Fruit fly (Drosophila melanogaster) whole organism, wandering third instar larva: Measurements from ENCODE around the gene CG9733.

Source experiments
- Abd-B ChIP-seq: fragments of >200 bp; optimal IDR thresholded peaks from 2 replicates; lab custom pipeline; 2017; ENCODE audit warnings: missing biosample characterization, missing genetic modification characterization
- CG32264 ChIP-seq: fragments of 200-800 bp; sonication (Bioruptor generic); optimal IDR thresholded peaks from 2 replicates; lab custom pipeline; 2016; ENCODE audit warnings: missing biosample characterization, missing genetic modification characterization
- CG9705 ChIP-seq: fragments of 200-800 bp; sonication (Bioruptor generic); optimal IDR thresholded peaks from 2 replicates; lab custom pipeline; 2018; ENCODE audit warnings: missing biosample characterization, mild to moderate bottlenecking, missing genetic modification characterization
- CrebA ChIP-seq: fragments of 200-800 bp; sonication (Bioruptor generic); optimal IDR thresholded peaks from 2 replicates; lab custom pipeline; 2016; ENCODE audit warnings: missing biosample characterization, mild to moderate bottlenecking, missing genetic modification characterization, borderline replicate concordance
- Dfd ChIP-seq: fragments of >200 bp; optimal IDR thresholded peaks from 2 replicates; lab custom pipeline; 2017; ENCODE audit warnings: missing biosample characterization, missing genetic modification characterization
- Dif ChIP-seq: fragments of 200-275, 200-300 bp; sonication (Bioruptor generic); optimal IDR thresholded peaks from 2 replicates; lab custom pipeline; 2018; ENCODE audit warnings: missing biosample characterization, missing genetic modification characterization; ENCODE audit not compliant: partially characterized antibody
- GATAd ChIP-seq: sonication (Bioruptor generic); optimal IDR thresholded peaks from 2 replicates; lab custom pipeline; 2016; ENCODE audit warnings: missing biosample characterization, missing genetic modification characterization
- HLH106 ChIP-seq: fragments of 200-800 bp; optimal IDR thresholded peaks from 3 replicates; lab custom pipeline; 2019; ENCODE audit warnings: missing biosample characterization, mild to moderate bottlenecking, missing genetic modification characterization, moderate library complexity
- Hnf4 ChIP-seq: fragments of 200-800 bp; sonication (Bioruptor generic); optimal IDR thresholded peaks from 2 replicates; lab custom pipeline; 2016; ENCODE audit warnings: missing biosample characterization, mild to moderate bottlenecking, missing genetic modification characterization
- Hr78 ChIP-seq: fragments of >200 bp; optimal IDR thresholded peaks from 2 replicates; lab custom pipeline; 2017; ENCODE audit warnings: missing biosample characterization, missing genetic modification characterization
- Hr83 ChIP-seq: fragments of 200-300 bp; sonication (Bioruptor generic); optimal IDR thresholded peaks from 2 replicates; lab custom pipeline; 2016; ENCODE audit warnings: missing biosample characterization, mild to moderate bottlenecking, missing genetic modification characterization, moderate library complexity; ENCODE audit not compliant: poor library complexity, severe bottlenecking
- Jra ChIP-seq: sonication (Bioruptor generic); optimal IDR thresholded peaks from 2 replicates; lab custom pipeline; 2016; ENCODE audit warnings: missing biosample characterization, missing genetic modification characterization
- Mio ChIP-seq: sonication (Bioruptor generic); optimal IDR thresholded peaks from 2 replicates; lab custom pipeline; 2016; ENCODE audit warnings: missing biosample characterization, missing genetic modification characterization
- Myc ChIP-seq: fragments of >200 bp; optimal IDR thresholded peaks from 2 replicates; lab custom pipeline; 2017
- N ChIP-seq: fragments of >200 bp; optimal IDR thresholded peaks from 2 replicates; lab custom pipeline; 2018; ENCODE audit warnings: missing biosample characterization, missing external identifiers, missing genetic modification characterization
- OdsH ChIP-seq: fragments of 200-800 bp; sonication (Bioruptor generic); optimal IDR thresholded peaks from 2 replicates; lab custom pipeline; 2016; ENCODE audit warnings: missing biosample characterization, mild to moderate bottlenecking, missing genetic modification characterization
- Rel ChIP-seq, 2 experiments: fragments of 200-800 bp; sonication (Bioruptor generic) in 1 of 2; optimal IDR thresholded peaks; 2 replicates in 1 of 2; 3 replicates in 1 of 2; lab custom pipeline; 2016 to 2019; ENCODE audit warnings: mild to moderate bottlenecking in 2 of 2, missing biosample characterization in 2 of 2, missing genetic modification characterization in 2 of 2, moderate library complexity in 1 of 2
- Sp1 ChIP-seq: fragments of 200-800 bp; sonication (Bioruptor generic); optimal IDR thresholded peaks from 3 replicates; lab custom pipeline; 2019; ENCODE audit warnings: missing biosample characterization, mild to moderate bottlenecking, missing genetic modification characterization, moderate library complexity
- Vsx2 ChIP-seq: fragments of 200-300, 225-300 bp; sonication (Bioruptor generic); optimal IDR thresholded peaks from 2 replicates; lab custom pipeline; 2018; ENCODE audit warnings: missing biosample characterization, missing genetic modification characterization; ENCODE audit not compliant: partially characterized antibody
- br ChIP-seq: fragments of 200-800 bp; sonication (Bioruptor generic); optimal IDR thresholded peaks from 2 replicates; lab custom pipeline; 2016; ENCODE audit warnings: missing biosample characterization, missing genetic modification characterization
- brk ChIP-seq: fragments of 200-800 bp; sonication (Bioruptor generic); optimal IDR thresholded peaks from 2 replicates; lab custom pipeline; 2016; ENCODE audit warnings: missing biosample characterization, mild to moderate bottlenecking, missing genetic modification characterization
- dl ChIP-seq, 2 experiments: fragments of 175-275, 200-275 bp in 1 of 2; fragments of 200-275 bp in 1 of 2; sonication (Bioruptor generic); optimal IDR thresholded peaks; lab custom pipeline; 2018; ENCODE audit warnings: mild to moderate bottlenecking in 2 of 2, missing biosample characterization in 2 of 2, missing genetic modification characterization in 2 of 2, moderate library complexity in 2 of 2; ENCODE audit not compliant: partially characterized antibody in 2 of 2, insufficient read depth in 1 of 2
- dmrt93B ChIP-seq: fragments of 200-800 bp; sonication (Bioruptor generic); optimal IDR thresholded peaks from 2 replicates; lab custom pipeline; 2018; ENCODE audit warnings: missing biosample characterization, mild to moderate bottlenecking, missing genetic modification characterization
- dsf ChIP-seq: sonication (Bioruptor generic); optimal IDR thresholded peaks from 2 replicates; lab custom pipeline; 2016; ENCODE audit warnings: missing biosample characterization, missing genetic modification characterization, borderline replicate concordance
- ey ChIP-seq: fragments of 200-800 bp; sonication (Bioruptor generic); optimal IDR thresholded peaks from 2 replicates; lab custom pipeline; 2016; ENCODE audit warnings: missing biosample characterization, missing genetic modification characterization
- foxo ChIP-seq, 2 experiments: fragments of 200-800 bp; sonication (Bioruptor generic); optimal IDR thresholded peaks; 2 replicates in 1 of 2; 3 replicates in 1 of 2; lab custom pipeline; 2016 to 2017; ENCODE audit warnings: missing biosample characterization in 2 of 2, missing genetic modification characterization in 2 of 2
- fru ChIP-seq: fragments of 200-800 bp; sonication (Bioruptor generic); optimal IDR thresholded peaks from 3 replicates; lab custom pipeline; 2016; ENCODE audit warnings: missing biosample characterization, mild to moderate bottlenecking, missing genetic modification characterization
- h ChIP-seq: fragments of 200-800 bp; sonication (Bioruptor generic); optimal IDR thresholded peaks from 3 replicates; lab custom pipeline; 2016; ENCODE audit warnings: missing biosample characterization, mild to moderate bottlenecking, missing genetic modification characterization
- jim ChIP-seq: fragments of 175-275, 200-325 bp; sonication (Bioruptor generic); optimal IDR thresholded peaks from 2 replicates; lab custom pipeline; 2016; ENCODE audit warnings: missing biosample characterization, mild to moderate bottlenecking, missing genetic modification characterization
- lola ChIP-seq: fragments of >200 bp; optimal IDR thresholded peaks from 2 replicates; lab custom pipeline; 2017; ENCODE audit warnings: missing biosample characterization, missing genetic modification characterization
- pan ChIP-seq: fragments of >200 bp; optimal IDR thresholded peaks from 2 replicates; lab custom pipeline; 2017
- psq ChIP-seq: fragments of 200-800 bp; sonication (Bioruptor generic); optimal IDR thresholded peaks from 3 replicates; lab custom pipeline; 2017; ENCODE audit warnings: missing biosample characterization, mild to moderate bottlenecking, missing genetic modification characterization, moderate library complexity
- rgr ChIP-seq: fragments of 200-800 bp; sonication (Bioruptor generic); optimal IDR thresholded peaks from 3 replicates; lab custom pipeline; 2016; ENCODE audit warnings: missing biosample characterization, mild to moderate bottlenecking, missing genetic modification characterization
- sage ChIP-seq: fragments of 200-800 bp; sonication (Bioruptor generic); optimal IDR thresholded peaks from 2 replicates; lab custom pipeline; 2016; ENCODE audit warnings: missing biosample characterization, mild to moderate bottlenecking, missing genetic modification characterization
- sv ChIP-seq: fragments of 200-800 bp; sonication (Bioruptor generic); optimal IDR thresholded peaks from 3 replicates; lab custom pipeline; 2016; ENCODE audit warnings: missing biosample characterization, missing genetic modification characterization
- tai ChIP-seq: sonication (Bioruptor generic); optimal IDR thresholded peaks from 2 replicates; lab custom pipeline; 2016; ENCODE audit warnings: missing biosample characterization, missing genetic modification characterization
- usp ChIP-seq: fragments of >200 bp; optimal IDR thresholded peaks from 2 replicates; lab custom pipeline; 2017; ENCODE audit warnings: missing biosample characterization, missing genetic modification characterization
- woc ChIP-seq: sonication (Bioruptor generic); optimal IDR thresholded peaks from 2 replicates; lab custom pipeline; 2016; ENCODE audit warnings: missing biosample characterization, mild to moderate bottlenecking, missing genetic modification characterization

Gene CG9733

DNA sequence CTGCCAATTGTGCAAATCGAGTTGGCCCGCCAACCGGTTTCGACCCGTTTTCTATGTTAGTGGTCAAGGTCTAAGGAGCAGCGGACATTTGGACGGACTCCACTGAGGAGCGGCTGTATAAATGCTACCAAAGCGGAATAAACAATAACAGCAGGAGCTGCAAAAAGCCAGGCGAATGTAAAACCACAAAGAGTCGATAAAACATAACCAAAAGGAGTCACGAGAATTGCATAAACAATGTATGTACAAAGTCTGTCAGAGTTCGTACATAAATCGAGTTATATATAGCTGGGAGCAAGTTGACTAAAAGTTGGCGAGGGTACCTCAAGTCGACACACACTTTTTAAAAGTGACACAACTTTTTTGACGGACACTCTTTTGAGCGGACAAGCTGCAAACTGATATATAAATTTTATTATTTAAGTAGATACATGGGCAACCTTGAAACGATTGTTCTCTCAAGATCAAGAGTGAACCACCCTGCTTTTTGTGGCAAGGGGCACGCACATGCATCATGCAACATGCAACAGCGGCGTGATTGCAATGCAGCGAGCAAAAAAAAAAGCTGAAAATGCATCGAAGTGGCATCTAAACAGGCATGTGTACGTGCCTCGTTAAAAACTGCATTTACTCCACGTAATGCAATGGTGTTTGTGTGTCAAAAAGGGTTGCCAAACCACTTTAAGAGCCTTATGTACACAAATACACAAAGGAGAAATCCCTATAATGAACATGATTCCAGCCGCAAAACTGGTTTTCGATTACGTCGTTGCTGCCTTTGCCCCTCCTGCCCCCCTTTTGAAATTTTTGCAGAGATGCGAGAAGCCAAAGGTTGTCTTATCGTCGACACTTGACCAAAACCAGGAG lies 9.0 kb upstream of the CG9733 start:
- TF ChIP-seq CG32264 (GFP tag; lab: Kevin White, UChicago), result peak; percentile 74
- TF ChIP-seq usp (GFP tag; lab: Kevin White, UChicago), result no peak
- TF ChIP-seq Vsx2 (GFP tag; lab: Kevin White, UChicago), result peak; percentile 51
- TF ChIP-seq dl (GFP tag; optimal IDR thresholded peaks at IDR 0.05; lab: Kevin White, UChicago; ENCODE audit: insufficient read depth in 1 of 2, partially characterized antibody in 2 of 2), result peak in 1 of 2 experiments; percentile 32
- TF ChIP-seq h (GFP tag; lab: Kevin White, UChicago), result peak; percentile 97
- peak; percentile 91 for TF ChIP-seq ey (GFP tag; lab: Kevin White, UChicago)
- no peak for TF ChIP-seq Hr83 (GFP tag; lab: Kevin White, UChicago)
- TF ChIP-seq woc (GFP tag; lab: Kevin White, UChicago), result peak; percentile 62
- TF ChIP-seq HLH106, result peak; percentile 96
- no peak for TF ChIP-seq Dfd
- no peak for TF ChIP-seq GATAd (GFP tag; lab: Kevin White, UChicago)
- TF ChIP-seq sage (GFP tag; lab: Kevin White, UChicago), result peak; percentile 88
- peak; percentile 65 for TF ChIP-seq tai (GFP tag; lab: Kevin White, UChicago)
- peak; percentile 87 for TF ChIP-seq CG9705 (GFP tag; lab: Kevin White, UChicago)
- TF ChIP-seq sv (GFP tag; lab: Kevin White, UChicago), result no peak
- TF ChIP-seq CrebA (GFP tag; lab: Kevin White, UChicago), result peak; percentile 74
- no peak for TF ChIP-seq Abd-B
- TF ChIP-seq psq (GFP tag; lab: Kevin White, UChicago), result peak; percentile 96
- TF ChIP-seq Myc (lab: Kevin White, UChicago), result no peak
- TF ChIP-seq brk (GFP tag; lab: Kevin White, UChicago), result peak; percentile 81
- TF ChIP-seq dsf (GFP tag; lab: Kevin White, UChicago), result peak; percentile 65
- peak; percentile 70 for TF ChIP-seq dmrt93B (GFP tag; lab: Kevin White, UChicago)
- no peak for TF ChIP-seq lola (GFP tag; lab: Kevin White, UChicago)
- TF ChIP-seq Hr78 (GFP tag; lab: Kevin White, UChicago), result no peak
- no peak for TF ChIP-seq N
- TF ChIP-seq br (GFP tag; lab: Kevin White, UChicago), result peak; percentile 90
- peak; percentile 97 for TF ChIP-seq Sp1 (GFP tag; lab: Kevin White, UChicago)
- peak; percentile 93 for TF ChIP-seq rgr (GFP tag; lab: Kevin White, UChicago)
- no peak for TF ChIP-seq pan
- peak; percentile 78 for TF ChIP-seq Hnf4
- TF ChIP-seq Dif (GFP tag; lab: Kevin White, UChicago), result peak; percentile 32
- TF ChIP-seq foxo (GFP tag; optimal IDR thresholded peaks at IDR 0.05; lab: Kevin White, UChicago), result peak in 1 of 2 experiments; percentile 89
- TF ChIP-seq Mio (GFP tag; lab: Kevin White, UChicago), result no peak
- TF ChIP-seq Jra (GFP tag; lab: Kevin White, UChicago), result peak; percentile 69
- TF ChIP-seq jim (GFP tag; lab: Kevin White, UChicago), result no peak
- TF ChIP-seq Rel (GFP tag; optimal IDR thresholded peaks at IDR 0.05; lab: Kevin White, UChicago), result peak; percentile 94
- peak; percentile 89 for TF ChIP-seq Rel (tag; optimal IDR thresholded peaks at IDR 0.05; lab: Kevin White, UChicago)
- TF ChIP-seq OdsH (GFP tag; lab: Kevin White, UChicago), result peak; percentile 91
- peak; percentile 89 for TF ChIP-seq fru (GFP tag; lab: Kevin White, UChicago)
- TF ChIP-seq, all 38 proteins: peak for 25

DNA sequence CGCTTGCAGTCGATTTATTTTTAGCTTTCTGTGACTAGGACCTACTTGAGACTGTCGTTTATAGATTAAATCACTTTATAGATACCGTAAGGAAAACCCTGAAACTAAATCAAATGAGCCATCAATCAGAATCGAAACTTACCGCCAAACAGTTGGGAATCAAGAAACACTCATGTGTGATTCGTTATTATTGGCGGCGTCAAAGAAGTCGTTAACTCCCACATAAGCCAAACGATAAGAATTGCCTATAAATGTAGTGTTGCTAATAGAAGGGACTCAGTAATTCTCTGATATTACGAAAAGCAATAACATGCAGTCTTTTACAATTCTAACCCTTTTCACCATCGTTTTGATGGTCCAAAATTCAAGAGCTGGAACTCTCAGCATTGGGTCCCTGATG lies 6.4 kb upstream of the CG9733 start, which contains the start of gene CG18404:
TSS of gene CG18404 (plus strand) at position 301 of the 400 bp plus-strand sequence.
- TF ChIP-seq h (GFP tag; lab: Kevin White, UChicago), result no peak
- no peak for TF ChIP-seq Hr83 (GFP tag; lab: Kevin White, UChicago)
- no peak for TF ChIP-seq CG32264 (GFP tag; lab: Kevin White, UChicago)
